Fruit fly (Drosophila melanogaster) whole organism, prepupa: Measurements from ENCODE around the gene CG14142.

Experiments used
- CG10631 ChIP-seq: fragments of 200-800 bp; sonication (Bioruptor generic); optimal IDR thresholded peaks from 2 replicates; lab custom pipeline; 2016; ENCODE audit warnings: missing biosample characterization, missing genetic modification characterization
- CG11294 ChIP-seq: fragments of 200-800 bp; sonication (Bioruptor generic); IDR thresholded peaks from 2 replicates; pipeline ENCODE4 v1.3.6; 2022; ENCODE audit warnings: missing biosample characterization, missing genetic modification characterization
- CG11762 ChIP-seq: fragments of 200-800 bp; sonication (Bioruptor generic); optimal IDR thresholded peaks from 3 replicates; lab custom pipeline; 2016; ENCODE audit warnings: missing biosample characterization, missing genetic modification characterization; ENCODE audit not compliant: insufficient read depth
- CG11902 ChIP-seq: fragments of 200-800 bp; sonication (Bioruptor generic); optimal IDR thresholded peaks from 3 replicates; lab custom pipeline; 2016; ENCODE audit warnings: missing biosample characterization, missing genetic modification characterization
- CG15336 ChIP-seq: fragments of 200-800 bp; sonication (Bioruptor generic); IDR thresholded peaks from 2 replicates; pipeline ENCODE4 v1.3.6; 2022; ENCODE audit warnings: missing biosample characterization, missing genetic modification characterization
- CG1621 ChIP-seq: fragments of 200-800 bp; sonication (Bioruptor generic); optimal IDR thresholded peaks from 3 replicates; lab custom pipeline; 2018; ENCODE audit warnings: missing biosample characterization, mild to moderate bottlenecking, missing genetic modification characterization
- CG16779 ChIP-seq: fragments of 200-800 bp; sonication (Bioruptor generic); optimal IDR thresholded peaks from 3 replicates; lab custom pipeline; 2017; ENCODE audit warnings: missing biosample characterization, mild to moderate bottlenecking, missing genetic modification characterization
- CG3032 ChIP-seq: fragments of 200-800 bp; optimal IDR thresholded peaks from 2 replicates; lab custom pipeline; 2019; ENCODE audit warnings: missing biosample characterization, mild to moderate bottlenecking, missing genetic modification characterization, moderate library complexity
- CG31627 ChIP-seq: fragments of 200-800 bp; sonication (Bioruptor generic); optimal IDR thresholded peaks from 3 replicates; lab custom pipeline; 2016; ENCODE audit warnings: missing biosample characterization, missing genetic modification characterization
- CG32006 ChIP-seq: fragments of 200-800 bp; sonication (Bioruptor generic); optimal IDR thresholded peaks from 3 replicates; lab custom pipeline; 2017; ENCODE audit warnings: missing biosample characterization, mild to moderate bottlenecking, missing genetic modification characterization
- CG34406 ChIP-seq: fragments of 200-800 bp; sonication (Bioruptor generic); optimal IDR thresholded peaks from 3 replicates; lab custom pipeline; 2016; ENCODE audit warnings: missing biosample characterization, missing genetic modification characterization
- CG3919 ChIP-seq: fragments of 200-800 bp; sonication (Bioruptor generic); optimal IDR thresholded peaks from 3 replicates; lab custom pipeline; 2016; ENCODE audit warnings: missing biosample characterization, missing genetic modification characterization
- CG4318 ChIP-seq: fragments of 200-800 bp; sonication (Bioruptor generic); optimal IDR thresholded peaks from 3 replicates; lab custom pipeline; 2017; ENCODE audit warnings: missing biosample characterization, mild to moderate bottlenecking, missing genetic modification characterization
- CG6163 ChIP-seq: fragments of 200-800 bp; sonication (Bioruptor generic); IDR thresholded peaks from 3 replicates; pipeline ENCODE4 v1.3.6; 2022; ENCODE audit warnings: missing biosample characterization, missing genetic modification characterization
- CG6276 ChIP-seq: fragments of 200-800 bp; sonication (Bioruptor generic); optimal IDR thresholded peaks from 2 replicates; lab custom pipeline; 2017; ENCODE audit warnings: missing biosample characterization, mild to moderate bottlenecking, missing genetic modification characterization
- CG6792 ChIP-seq: fragments of 200-800 bp; sonication (Bioruptor generic); optimal IDR thresholded peaks from 3 replicates; lab custom pipeline; 2016; ENCODE audit warnings: missing biosample characterization, missing genetic modification characterization
- CG6808 ChIP-seq: fragments of 200-800 bp; sonication (Bioruptor generic); optimal IDR thresholded peaks from 3 replicates; lab custom pipeline; 2017; ENCODE audit warnings: missing biosample characterization, missing genetic modification characterization, mild to moderate bottlenecking, moderate library complexity, missing genetic modification reagents
- CG6854 ChIP-seq: fragments of 200-800 bp; sonication (Bioruptor generic); optimal IDR thresholded peaks from 2 replicates; lab custom pipeline; 2017; ENCODE audit warnings: missing biosample characterization, mild to moderate bottlenecking, missing genetic modification characterization
- CG7368 ChIP-seq: fragments of 200-800 bp; sonication (Bioruptor generic); optimal IDR thresholded peaks from 3 replicates; lab custom pipeline; 2016; ENCODE audit warnings: missing biosample characterization, missing genetic modification characterization
- CG8119 ChIP-seq: fragments of 200-800 bp; sonication (Bioruptor generic); IDR thresholded peaks from 3 replicates; pipeline ENCODE4 v1.3.6; 2022; ENCODE audit warnings: missing biosample characterization, missing genetic modification characterization
- CG8319 ChIP-seq: fragments of 200-800 bp; sonication (Bioruptor generic); optimal IDR thresholded peaks from 3 replicates; lab custom pipeline; 2016; ENCODE audit warnings: missing biosample characterization, missing genetic modification characterization
- CG8632 ChIP-seq: fragments of 200-800 bp; sonication (Bioruptor generic); optimal IDR thresholded peaks from 3 replicates; lab custom pipeline; 2016; ENCODE audit warnings: missing biosample characterization, missing genetic modification characterization
- CG9139 ChIP-seq: fragments of 200-800 bp; sonication (Bioruptor generic); optimal IDR thresholded peaks from 3 replicates; lab custom pipeline; 2017; ENCODE audit warnings: missing biosample characterization, mild to moderate bottlenecking, missing genetic modification characterization
- Eip75B ChIP-seq: fragments of 200-800 bp; sonication (Bioruptor generic); optimal IDR thresholded peaks from 3 replicates; lab custom pipeline; 2016; ENCODE audit warnings: missing biosample characterization, missing genetic modification characterization
- Eip78C ChIP-seq: fragments of 200-800 bp; sonication (Bioruptor generic); peaks from one replicate; lab custom pipeline; 2016; ENCODE audit warnings: missing biosample characterization, missing genetic modification characterization
- Eip93F ChIP-seq: fragments of 200-800 bp; sonication (Bioruptor generic); optimal IDR thresholded peaks from 2 replicates; lab custom pipeline; 2016; ENCODE audit warnings: missing biosample characterization, mild to moderate bottlenecking, missing genetic modification characterization
- Ets96B ChIP-seq: fragments of 200-800 bp; optimal IDR thresholded peaks from 2 replicates; lab custom pipeline; 2019; ENCODE audit warnings: missing biosample characterization, mild to moderate bottlenecking, missing genetic modification characterization, moderate library complexity
- Gug ChIP-seq: fragments of 200-800 bp; sonication (Bioruptor generic); IDR thresholded peaks from 2 replicates; pipeline ENCODE4 v1.3.6; 2022; ENCODE audit warnings: missing biosample characterization, missing genetic modification characterization
- Hr38 ChIP-seq: sonication (Bioruptor generic); optimal IDR thresholded peaks from 2 replicates; lab custom pipeline; 2016; ENCODE audit warnings: missing biosample characterization, missing genetic modification characterization
- Hr39 ChIP-seq: fragments of 200-800 bp; sonication (Bioruptor generic); optimal IDR thresholded peaks from 2 replicates; lab custom pipeline; 2016; ENCODE audit warnings: missing biosample characterization, missing genetic modification characterization
- Hr4 ChIP-seq: fragments of 200-800 bp; sonication (Bioruptor generic); optimal IDR thresholded peaks from 3 replicates; lab custom pipeline; 2016; ENCODE audit warnings: missing biosample characterization, missing genetic modification characterization
- Lpt ChIP-seq: fragments of 200-800 bp; sonication (Bioruptor generic); optimal IDR thresholded peaks from 3 replicates; lab custom pipeline; 2016; ENCODE audit warnings: missing biosample characterization, missing genetic modification characterization
- Met ChIP-seq: fragments of 200-800 bp; sonication (Bioruptor generic); optimal IDR thresholded peaks from 3 replicates; lab custom pipeline; 2016; ENCODE audit warnings: missing biosample characterization, missing genetic modification characterization
- Smox ChIP-seq: fragments of 200-800 bp; sonication (Bioruptor generic); optimal IDR thresholded peaks from 3 replicates; lab custom pipeline; 2016; ENCODE audit warnings: missing biosample characterization, missing genetic modification characterization
- Sox14 ChIP-seq: fragments of 200-800 bp; sonication (Bioruptor generic); optimal IDR thresholded peaks from 3 replicates; lab custom pipeline; 2016; ENCODE audit warnings: missing biosample characterization, missing genetic modification characterization
- Sox15 ChIP-seq: fragments of 200-800 bp; sonication (Bioruptor generic); optimal IDR thresholded peaks from 3 replicates; lab custom pipeline; 2016; ENCODE audit warnings: missing biosample characterization, missing genetic modification characterization
- achi ChIP-seq: fragments of 200-800 bp; sonication (Bioruptor generic); optimal IDR thresholded peaks from 3 replicates; lab custom pipeline; 2016; ENCODE audit warnings: missing biosample characterization, missing genetic modification characterization
- cyc ChIP-seq: fragments of 200-800 bp; sonication (Bioruptor generic); optimal IDR thresholded peaks from 3 replicates; lab custom pipeline; 2016; ENCODE audit warnings: missing biosample characterization, missing genetic modification characterization
- dac ChIP-seq: fragments of 200-800 bp; sonication (Bioruptor generic); optimal IDR thresholded peaks from 2 replicates; lab custom pipeline; 2017; ENCODE audit warnings: missing biosample characterization, mild to moderate bottlenecking, missing genetic modification characterization
- dsx ChIP-seq: fragments of 200-800 bp; optimal IDR thresholded peaks from 3 replicates; lab custom pipeline; 2019; ENCODE audit warnings: missing biosample characterization, mild to moderate bottlenecking, missing genetic modification characterization, moderate library complexity; ENCODE audit not compliant: poor library complexity, severe bottlenecking
- esn ChIP-seq: fragments of 200-800 bp; sonication (Bioruptor generic); optimal IDR thresholded peaks from 2 replicates; lab custom pipeline; 2016; ENCODE audit warnings: missing biosample characterization, mild to moderate bottlenecking, missing genetic modification characterization, moderate library complexity
- fd59A ChIP-seq: fragments of 200-800 bp; sonication (Bioruptor generic); optimal IDR thresholded peaks from 2 replicates; lab custom pipeline; 2017; ENCODE audit warnings: missing biosample characterization, mild to moderate bottlenecking, missing genetic modification characterization, missing genetic modification reagents
- fd85E ChIP-seq: fragments of 200-800 bp; sonication (Bioruptor generic); optimal IDR thresholded peaks from 3 replicates; lab custom pipeline; 2016; ENCODE audit warnings: missing biosample characterization, missing genetic modification characterization
- fkh ChIP-seq: fragments of 200-800 bp; sonication (Bioruptor generic); optimal IDR thresholded peaks from 3 replicates; lab custom pipeline; 2017; ENCODE audit warnings: missing biosample characterization, mild to moderate bottlenecking, missing genetic modification characterization, moderate library complexity
- lz ChIP-seq: fragments of 200-800 bp; sonication (Bioruptor generic); optimal IDR thresholded peaks from 3 replicates; lab custom pipeline; 2016; ENCODE audit warnings: missing biosample characterization, missing genetic modification characterization
- pdm3 ChIP-seq: fragments of 200-800 bp; sonication (Bioruptor generic); optimal IDR thresholded peaks from 3 replicates; lab custom pipeline; 2016; ENCODE audit warnings: missing biosample characterization, missing genetic modification characterization
- salr ChIP-seq, 2 experiments: fragments of 200-800 bp; sonication (Bioruptor generic); optimal IDR thresholded peaks; 3 replicates each; lab custom pipeline; 2016 to 2018; ENCODE audit warnings: missing biosample characterization in 2 of 2, missing genetic modification characterization in 2 of 2, mild to moderate bottlenecking in 1 of 2
- ss ChIP-seq, 2 experiments: fragments of 200-800 bp; sonication (Bioruptor generic); optimal IDR thresholded peaks; 2 replicates in 1 of 2; 3 replicates in 1 of 2; lab custom pipeline; 2017 to 2018; ENCODE audit warnings: mild to moderate bottlenecking in 2 of 2, missing biosample characterization in 2 of 2, missing genetic modification characterization in 2 of 2, moderate library complexity in 1 of 2
- topi ChIP-seq: fragments of 200-800 bp; sonication (Bioruptor generic); optimal IDR thresholded peaks from 3 replicates; lab custom pipeline; 2016; ENCODE audit warnings: missing biosample characterization, missing genetic modification characterization
- vri ChIP-seq: fragments of 200-800 bp; sonication (Bioruptor generic); optimal IDR thresholded peaks from 3 replicates; lab custom pipeline; 2016; ENCODE audit warnings: missing biosample characterization, mild to moderate bottlenecking, missing genetic modification characterization

Gene CG14142

dm6 chr3L:11215244-11216121 is 42.2 kb downstream of the CG14142 start:
- TF ChIP-seq CG16779 (tag; lab: Kevin White, UChicago) (peak; percentile 73), Ets96B (peak; percentile 84), Lpt (GFP tag; lab: Kevin White, UChicago) (peak; percentile 89), CG8632 (GFP tag; lab: Kevin White, UChicago) (peak; percentile 93), Eip75B (GFP tag; lab: Kevin White, UChicago) (peak; percentile 96), salr (GFP tag; optimal IDR thresholded peaks at IDR 0.05; lab: Kevin White, UChicago) (peak; percentile 81 to 91), CG10631 (GFP tag; lab: Kevin White, UChicago) (peak; percentile 93), CG6854 (GFP tag; lab: Kevin White, UChicago) (peak; percentile 83), Eip78C (peak; percentile 98), topi (peak; percentile 96), esn (peak; percentile 97), CG4318 (no peak), cyc (GFP tag; lab: Kevin White, UChicago) (peak; percentile 94), CG34406 (GFP tag; lab: Kevin White, UChicago) (peak; percentile 90), CG6808 (GFP tag; lab: Kevin White, UChicago) (peak; percentile 87), dsx (GFP tag; lab: Kevin White, UChicago) (peak; percentile 78), CG6163 (GFP tag; lab: Robert Waterston, UW) (peak; percentile 98), Sox14 (GFP tag; lab: Kevin White, UChicago) (peak; percentile 97), CG3032 (tag; lab: Kevin White, UChicago) (peak; percentile 83), Hr38 (GFP tag; lab: Kevin White, UChicago) (peak; percentile 35), CG9139 (GFP tag; lab: Kevin White, UChicago) (peak; percentile 70), CG31627 (GFP tag; lab: Kevin White, UChicago) (peak; percentile 96), achi (GFP tag; lab: Kevin White, UChicago) (peak; percentile 94), CG3919 (GFP tag; lab: Kevin White, UChicago) (peak; percentile 97), Sox15 (GFP tag; lab: Kevin White, UChicago) (peak; percentile 86), CG11762 (peak; percentile 92), CG11902 (GFP tag; lab: Kevin White, UChicago) (peak; percentile 89), CG6276 (peak; percentile 89), pdm3 (peak; percentile 95), ss (GFP tag; optimal IDR thresholded peaks at IDR 0.05; lab: Kevin White, UChicago) (peak; percentile 58 to 81), Hr4 (GFP tag; lab: Kevin White, UChicago) (peak; percentile 93), Eip93F (GFP tag; lab: Kevin White, UChicago) (peak; percentile 84), fd85E (GFP tag; lab: Kevin White, UChicago) (peak; percentile 91), Gug (GFP tag; lab: Robert Waterston, UW) (peak; percentile 94), CG8319 (GFP tag; lab: Kevin White, UChicago) (peak; percentile 92), Hr39 (peak; percentile 96), lz (peak; percentile 96), dac (GFP tag; lab: Kevin White, UChicago) (peak; percentile 78), CG32006 (peak; percentile 91), CG11294 (GFP tag; lab: Robert Waterston, UW) (peak; percentile 93), Met (GFP tag; lab: Kevin White, UChicago) (peak; percentile 94), fd59A (peak; percentile 67), CG1621 (tag; lab: Kevin White, UChicago) (peak; percentile 85), fkh (GFP tag; lab: Kevin White, UChicago) (peak; percentile 97), CG7368 (peak; percentile 95), CG15336 (GFP tag; lab: Robert Waterston, UW) (peak; percentile 96), CG6792 (GFP tag; lab: Kevin White, UChicago) (peak; percentile 96), CG8119 (GFP tag; lab: Robert Waterston, UW) (peak; percentile 96), Smox (peak; percentile 94), vri (peak; percentile 92)
